Fruit fly (Drosophila melanogaster) whole organism, wandering third instar larva: ENCODE data around the gene Mur29B.

Experiments used
- CG32264 ChIP-seq: fragments of 200-800 bp; sonication (Bioruptor generic); optimal IDR thresholded peaks from 2 replicates; lab custom pipeline; 2016; ENCODE audit warnings: missing biosample characterization, missing genetic modification characterization
- HLH106 ChIP-seq: fragments of 200-800 bp; optimal IDR thresholded peaks from 3 replicates; lab custom pipeline; 2019; ENCODE audit warnings: missing biosample characterization, mild to moderate bottlenecking, missing genetic modification characterization, moderate library complexity
- Hr83 ChIP-seq: fragments of 200-300 bp; sonication (Bioruptor generic); optimal IDR thresholded peaks from 2 replicates; lab custom pipeline; 2016; ENCODE audit warnings: missing biosample characterization, mild to moderate bottlenecking, missing genetic modification characterization, moderate library complexity; ENCODE audit not compliant: poor library complexity, severe bottlenecking
- Rel ChIP-seq, 2 experiments: fragments of 200-800 bp; sonication (Bioruptor generic) in 1 of 2; optimal IDR thresholded peaks; 2 replicates in 1 of 2; 3 replicates in 1 of 2; lab custom pipeline; 2016 to 2019; ENCODE audit warnings: mild to moderate bottlenecking in 2 of 2, missing biosample characterization in 2 of 2, missing genetic modification characterization in 2 of 2, moderate library complexity in 1 of 2
- h ChIP-seq: fragments of 200-800 bp; sonication (Bioruptor generic); optimal IDR thresholded peaks from 3 replicates; lab custom pipeline; 2016; ENCODE audit warnings: missing biosample characterization, mild to moderate bottlenecking, missing genetic modification characterization
- lola ChIP-seq: fragments of >200 bp; optimal IDR thresholded peaks from 2 replicates; lab custom pipeline; 2017; ENCODE audit warnings: missing biosample characterization, missing genetic modification characterization
- pan ChIP-seq: fragments of >200 bp; optimal IDR thresholded peaks from 2 replicates; lab custom pipeline; 2017
- sage ChIP-seq: fragments of 200-800 bp; sonication (Bioruptor generic); optimal IDR thresholded peaks from 2 replicates; lab custom pipeline; 2016; ENCODE audit warnings: missing biosample characterization, mild to moderate bottlenecking, missing genetic modification characterization

- TF ChIP-seq lola (GFP tag; lab: Kevin White, UChicago) (no peak), Hr83 (GFP tag; lab: Kevin White, UChicago) (no peak), sage (GFP tag; lab: Kevin White, UChicago) (no peak), Rel (GFP tag; optimal IDR thresholded peaks at IDR 0.05; lab: Kevin White, UChicago) (no peak), Rel (tag; optimal IDR thresholded peaks at IDR 0.05; lab: Kevin White, UChicago) (peak; percentile 3), h (peak; percentile 58), pan (no peak), HLH106 (tag; lab: Kevin White, UChicago) (no peak), CG32264 (GFP tag; lab: Kevin White, UChicago) (no peak)
These were observed 12.3 kb downstream of the Mur29B start, which contains the start of the genes RpS13 and CSN8 for dm6 chr2L:8364006-8364956.
